Worm (Caenorhabditis elegans) whole organism, dauer: ENCODE measurements around the gene fipr-9.

ENCODE experiments used
- unc-62 ChIP-seq: sonication (generic microtip); optimal IDR thresholded peaks from 2 replicates; lab custom pipeline; 2017; ENCODE audit warnings: missing biosample characterization, missing genetic modification reagents, missing genetic modification characterization

Gene fipr-9

DNA sequence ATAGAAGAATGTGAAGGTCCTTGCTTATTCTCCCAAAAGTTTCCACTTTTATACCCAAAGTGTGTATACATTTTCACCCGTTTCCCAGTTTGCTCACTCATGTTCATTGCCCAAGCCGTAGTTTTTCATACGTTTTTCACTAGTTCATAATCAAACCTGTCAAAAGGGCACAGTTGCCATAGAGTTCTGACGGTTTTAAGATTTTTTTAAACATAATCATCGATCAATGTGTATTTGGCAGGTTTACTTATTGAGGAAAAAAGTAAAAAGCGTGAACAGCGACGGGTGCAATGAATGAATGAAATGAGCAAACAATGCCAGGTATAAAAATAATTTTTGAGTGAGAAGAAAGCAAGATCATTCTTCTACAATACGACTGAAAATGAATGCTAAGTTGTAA is at the start of gene fipr-9, which contains the start of gene fipr-5:
Gene fipr-9 (plus strand): TSS at position 346 of the 400 bp plus-strand sequence.
Gene fipr-5 (minus strand): TSS at position 101 of the 400 bp plus-strand sequence.
- TF ChIP-seq unc-62 (GFP tag; lab: Kevin White, UChicago), result no peak

DNA sequence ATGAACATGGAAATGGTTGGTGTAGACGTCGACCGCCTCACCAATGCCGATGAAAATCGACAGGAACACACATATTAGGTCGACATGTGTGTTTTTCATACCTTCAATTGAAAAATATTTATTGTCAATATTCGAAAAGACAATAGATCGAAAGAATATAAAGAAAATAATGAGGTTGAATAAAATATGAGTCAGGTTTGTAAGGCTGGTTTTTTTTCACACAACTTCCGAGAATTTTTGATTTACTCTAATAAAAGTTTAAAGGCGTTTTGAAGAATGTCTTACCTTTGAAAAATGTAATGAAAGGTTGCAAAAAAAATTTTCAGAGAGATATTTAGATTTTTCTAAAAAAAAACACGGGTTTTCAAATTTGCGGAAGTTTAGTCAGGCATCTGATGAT is 47.8 kb upstream of the fipr-9 start, which contains the start of gene egl-3:
Gene egl-3 (minus strand): TSS at position 101 of the 400 bp plus-strand sequence.
- TF ChIP-seq unc-62 (GFP tag; lab: Kevin White, UChicago), result no peak

DNA sequence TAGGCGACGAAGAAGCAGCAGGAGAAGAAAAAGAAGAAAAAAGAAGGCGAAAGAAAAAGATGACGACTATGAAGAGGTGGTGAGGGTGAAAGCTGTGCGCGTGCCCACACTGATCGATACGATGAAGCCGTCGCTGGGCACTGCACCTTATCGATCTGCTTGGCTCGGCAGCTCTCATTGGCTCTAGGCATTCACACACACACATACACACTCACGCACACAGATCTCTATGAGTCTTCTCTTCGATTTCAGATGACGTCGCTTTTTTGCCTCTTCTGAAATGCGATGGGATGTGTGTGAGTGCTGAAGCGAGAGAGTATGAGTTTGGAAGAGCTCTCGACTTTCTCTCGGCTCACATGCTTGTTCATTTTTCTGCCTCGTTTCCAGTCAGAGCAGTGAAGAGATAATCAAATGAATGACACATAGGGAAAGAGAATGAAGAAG is 46.8 kb upstream of the fipr-9 start:
- no peak for TF ChIP-seq unc-62 (GFP tag; lab: Kevin White, UChicago)

DNA sequence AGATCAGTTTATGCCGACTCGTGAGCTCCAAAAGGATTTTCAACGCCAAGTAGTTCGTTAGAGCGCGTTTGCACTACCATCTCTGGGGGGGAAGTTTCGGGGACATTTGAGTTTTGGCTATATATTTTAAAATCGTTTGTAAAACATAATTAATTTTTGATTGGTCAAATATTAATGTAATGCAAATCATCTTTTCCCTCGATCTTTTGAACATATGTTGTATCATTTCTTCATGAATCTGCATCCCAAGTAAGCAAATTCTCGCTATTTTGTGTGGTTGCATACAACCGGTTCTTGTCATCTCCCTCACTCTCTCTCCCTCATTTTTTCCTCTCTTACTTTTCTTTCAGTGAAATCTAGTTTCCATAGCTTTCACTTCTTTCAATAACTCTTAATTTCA is 43.3 kb upstream of the fipr-9 start:
- TF ChIP-seq unc-62 (GFP tag; lab: Kevin White, UChicago), result no peak

DNA sequence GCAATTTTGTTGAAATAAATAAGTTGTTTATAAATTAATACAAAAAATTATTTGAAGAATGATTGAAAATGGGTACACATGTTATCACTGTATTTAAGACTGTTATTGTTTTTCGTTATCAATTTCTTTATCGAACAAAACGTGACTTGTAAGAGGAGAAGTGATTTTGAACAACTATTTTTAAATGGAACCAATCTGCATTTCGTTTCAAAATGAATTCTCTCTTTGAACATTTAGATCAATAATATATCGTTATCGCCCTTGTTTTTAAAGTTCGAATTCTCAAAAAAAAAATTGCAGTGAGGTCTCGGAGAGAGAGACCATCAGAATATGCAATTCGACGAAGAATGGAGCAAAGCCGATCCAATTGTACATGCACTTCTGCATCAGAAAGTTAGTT is 42.2 kb upstream of the fipr-9 start, which contains the start of gene cul-5:
Gene cul-5 (plus strand): TSS at position 301 of the 400 bp plus-strand sequence.
- no peak for TF ChIP-seq unc-62 (GFP tag; lab: Kevin White, UChicago)

DNA sequence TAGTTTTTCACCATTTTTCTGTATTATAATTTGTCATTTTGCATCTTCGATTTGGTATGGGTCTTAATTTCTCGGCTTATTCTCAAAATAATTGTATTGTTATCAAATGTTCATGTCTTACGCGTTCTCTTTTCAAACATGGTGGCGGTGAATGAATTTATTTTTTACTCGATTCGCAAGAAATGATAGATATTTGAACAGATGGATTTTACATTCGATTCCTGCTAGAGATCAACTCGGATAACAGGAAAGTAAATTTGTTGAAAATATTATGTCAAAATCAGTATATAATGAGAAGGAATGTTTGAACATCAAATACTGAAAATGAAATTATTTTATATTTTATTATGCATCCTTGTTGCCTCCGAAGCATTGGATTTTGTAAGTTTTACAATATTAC is 38.5 kb upstream of the fipr-9 start, which contains the start of gene ZK856.4:
Gene ZK856.4 (plus strand): TSS at position 301 of the 400 bp plus-strand sequence.
- TF ChIP-seq unc-62 (GFP tag; lab: Kevin White, UChicago), result no peak

DNA sequence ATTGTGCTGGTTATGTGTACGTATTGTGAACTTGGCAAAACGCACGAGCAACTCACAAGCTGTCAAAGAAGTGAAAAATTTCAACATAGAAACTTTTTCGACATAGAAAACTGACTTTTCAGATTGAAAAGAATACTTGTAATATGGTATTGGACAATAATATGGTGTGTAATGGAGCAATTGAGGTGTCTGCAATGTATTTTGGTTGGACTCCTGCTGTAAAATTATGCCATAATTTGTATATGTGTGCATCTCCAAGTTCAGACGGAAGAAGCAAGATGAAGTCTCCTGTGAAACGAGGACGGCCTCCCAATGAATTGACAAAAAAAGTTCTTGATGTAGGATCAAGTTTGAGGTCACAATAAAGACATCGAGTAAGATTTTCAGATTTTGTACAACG is 37.7 kb upstream of the fipr-9 start:
- TF ChIP-seq unc-62 (GFP tag; lab: Kevin White, UChicago), result no peak

DNA sequence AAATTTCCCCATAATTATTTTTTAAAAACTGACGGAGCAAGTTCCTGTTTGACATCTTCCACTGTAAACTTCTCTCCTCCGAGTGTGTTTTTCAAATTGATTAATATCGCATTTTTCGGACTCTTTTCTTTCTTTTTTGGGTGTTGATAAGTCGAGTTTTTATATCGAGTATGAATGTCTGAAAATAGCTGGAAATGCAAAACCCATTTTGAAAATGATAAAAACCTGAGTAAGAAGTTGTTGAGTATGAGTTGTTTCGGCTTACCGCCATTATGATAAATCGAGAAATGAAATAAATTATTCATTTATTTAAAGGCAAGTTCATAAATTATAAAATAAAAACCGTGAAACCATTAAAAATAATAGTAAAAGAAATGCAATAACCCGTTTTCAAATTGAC is 35.7 kb upstream of the fipr-9 start, which contains the start of gene ZK856.18:
Gene ZK856.18 (minus strand): TSS at position 289 of the 400 bp plus-strand sequence.
- no peak for TF ChIP-seq unc-62 (GFP tag; lab: Kevin White, UChicago)

DNA sequence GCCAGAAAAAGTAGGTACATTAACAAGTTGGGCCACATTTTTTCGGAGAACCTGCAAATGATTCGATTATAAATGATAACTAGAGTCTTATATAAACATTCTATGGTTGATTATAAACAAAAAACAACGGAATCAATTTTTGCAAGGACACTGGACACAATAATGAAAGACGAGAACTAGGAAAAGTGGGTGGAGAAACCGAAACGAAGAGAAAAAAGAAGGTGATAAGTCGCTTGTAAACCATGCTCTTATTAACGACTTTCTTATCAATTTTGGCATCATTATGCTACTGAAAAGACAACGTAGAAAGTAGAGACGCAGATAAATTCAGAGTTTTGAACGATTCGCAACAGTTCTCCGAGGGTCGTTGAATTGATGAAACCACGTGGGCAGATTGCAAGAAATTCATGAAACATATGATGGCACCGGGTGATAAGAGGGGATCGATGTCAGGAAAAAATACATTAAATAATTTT is 31.3 kb upstream of the fipr-9 start, which contains the start of gene ZK856.5:
Gene ZK856.5 (minus strand): TSS at position 51 of the 476 bp plus-strand sequence.
- no peak for TF ChIP-seq unc-62 (GFP tag; lab: Kevin White, UChicago)

DNA sequence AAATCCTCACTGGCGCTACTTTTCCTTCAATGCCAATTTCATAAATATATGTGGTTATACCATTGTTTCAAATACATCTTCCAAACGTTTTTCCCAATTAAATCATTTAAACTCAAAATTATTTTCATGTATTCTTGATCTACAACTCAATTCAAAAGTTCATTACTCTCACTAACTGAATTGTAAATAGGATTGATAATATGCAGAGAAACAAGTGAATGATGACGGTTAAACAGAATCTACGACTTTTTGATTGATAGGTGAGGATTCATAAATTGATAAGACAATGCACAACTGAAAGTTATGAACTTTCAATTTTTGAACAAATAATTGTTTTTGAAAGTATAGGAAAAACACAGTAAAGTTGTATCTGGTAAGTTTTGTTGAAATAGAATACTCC is 30.2 kb upstream of the fipr-9 start:
- TF ChIP-seq unc-62 (GFP tag; lab: Kevin White, UChicago), result no peak

DNA sequence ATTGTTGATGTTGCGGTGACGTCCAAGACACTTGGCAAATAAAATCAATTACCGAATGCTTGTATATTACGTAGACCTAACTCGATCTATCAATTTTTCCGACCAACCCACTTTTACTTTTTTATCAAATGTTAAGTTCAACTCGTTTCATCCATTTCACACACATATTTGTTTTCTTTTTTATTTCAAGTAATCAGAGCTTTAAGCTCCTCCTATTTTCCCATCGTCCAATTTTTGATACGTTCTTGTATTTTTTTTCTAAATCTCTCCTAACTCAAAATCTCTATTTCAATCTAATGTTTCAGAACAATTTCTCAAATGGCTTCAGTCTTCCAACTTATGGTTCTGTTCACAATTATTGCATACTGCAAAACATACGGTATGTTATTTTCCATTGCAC is 23.1 kb upstream of the fipr-9 start, which contains the start of gene ZK856.6:
Gene ZK856.6 (plus strand): TSS at position 301 of the 400 bp plus-strand sequence.
- TF ChIP-seq unc-62 (GFP tag; lab: Kevin White, UChicago), result no peak

DNA sequence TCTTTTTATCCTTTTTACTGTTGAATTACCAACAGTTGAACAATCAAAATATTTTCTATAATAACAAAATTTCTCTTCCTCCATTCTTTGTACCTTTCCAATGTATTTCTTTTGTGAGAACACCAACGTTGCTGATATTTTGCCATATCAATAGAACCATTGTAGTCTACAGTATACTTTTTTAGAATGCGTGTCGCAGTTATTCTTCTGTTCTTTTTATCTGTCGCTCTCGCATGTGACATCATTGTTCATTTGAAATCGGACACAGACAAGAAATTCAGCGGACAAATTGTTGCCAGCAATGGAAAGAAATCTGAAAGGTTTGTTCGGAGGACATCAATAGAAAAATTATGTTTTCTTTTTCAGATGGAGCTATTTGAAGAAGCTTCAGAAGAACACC is 19.5 kb upstream of the fipr-9 start, which contains the start of gene ZK856.7:
Gene ZK856.7 (plus strand): TSS at position 186 of the 400 bp plus-strand sequence.
- no peak for TF ChIP-seq unc-62 (GFP tag; lab: Kevin White, UChicago)

DNA sequence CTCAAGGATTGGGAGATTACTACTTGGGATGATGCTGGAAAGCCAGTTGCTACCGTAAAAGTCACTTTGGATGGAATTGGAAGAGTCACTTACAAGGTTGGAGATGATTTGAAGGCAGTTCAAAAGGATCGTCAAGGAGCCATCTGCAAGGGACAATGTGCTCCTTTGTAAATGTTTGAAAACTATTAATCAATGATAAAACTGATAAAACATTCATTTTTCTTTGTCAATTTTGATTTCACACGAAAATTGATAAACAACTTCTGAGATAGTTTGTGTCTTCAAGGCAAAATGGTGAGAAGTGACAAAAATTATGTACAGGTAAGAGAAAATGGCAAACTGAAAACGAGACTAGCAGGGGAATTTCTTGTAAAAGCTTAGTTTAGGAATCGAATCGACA is 19.1 kb upstream of the fipr-9 start:
- TF ChIP-seq unc-62 (GFP tag; lab: Kevin White, UChicago), result no peak

DNA sequence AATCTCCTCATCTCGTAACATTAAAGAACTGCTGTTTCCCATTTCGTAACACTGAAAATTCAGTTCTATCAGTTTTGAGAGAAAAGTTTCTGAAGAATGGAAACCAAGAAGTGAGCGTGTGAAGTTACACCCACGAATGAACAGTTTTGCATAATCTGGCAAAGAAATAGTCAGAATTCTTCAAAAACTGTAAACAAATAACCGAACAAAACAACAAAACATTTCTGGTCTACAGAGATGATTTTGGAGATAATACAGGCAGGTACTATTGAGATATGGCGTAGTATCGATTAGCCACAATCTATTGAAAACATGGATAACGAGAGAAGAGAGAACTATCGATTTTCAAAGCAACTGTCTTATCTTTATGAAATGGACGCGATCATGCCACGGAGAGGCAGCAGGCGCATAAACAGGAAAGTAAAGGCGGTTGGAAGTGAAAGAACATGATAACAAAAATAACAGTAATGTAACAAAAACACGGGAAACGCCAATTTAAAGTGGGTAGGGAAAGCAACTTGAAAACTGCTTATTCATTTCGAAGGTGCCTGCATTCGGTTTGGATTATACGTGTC is 17.9 kb upstream of the fipr-9 start, which contains the start of gene chpf-1:
Gene chpf-1 (minus strand): TSS at position 51 of the 575 bp plus-strand sequence.
- no peak for TF ChIP-seq unc-62 (GFP tag; lab: Kevin White, UChicago)

DNA sequence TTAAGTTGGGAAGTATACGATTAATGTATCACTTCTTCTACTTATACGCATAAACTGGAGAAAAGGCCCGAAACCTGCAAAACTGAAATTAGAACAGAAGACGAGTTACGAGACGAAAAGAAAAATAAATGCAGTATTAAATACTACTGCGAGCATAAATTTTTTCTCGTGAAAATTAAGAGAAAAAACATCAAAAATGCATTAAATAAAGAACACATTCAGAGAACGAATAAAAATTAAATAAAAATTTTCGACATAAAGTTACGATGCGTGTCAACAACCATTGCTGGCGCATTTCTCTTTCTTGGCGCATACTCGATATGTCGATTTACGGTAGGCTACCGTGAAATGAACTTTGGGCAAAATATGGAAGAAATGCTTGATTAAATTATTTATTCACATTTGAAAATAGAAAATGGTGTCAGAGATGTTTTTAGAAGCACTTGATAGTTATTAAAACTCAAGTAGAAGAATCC is 16.6 kb upstream of the fipr-9 start, which contains the start of the genes ZK856.19 and ZK856.11:
Gene ZK856.19 (minus strand): TSS at position 51 of the 476 bp plus-strand sequence.
Gene ZK856.11 (minus strand): TSS at position 76 of the 476 bp plus-strand sequence.
- no peak for TF ChIP-seq unc-62 (GFP tag; lab: Kevin White, UChicago)

DNA sequence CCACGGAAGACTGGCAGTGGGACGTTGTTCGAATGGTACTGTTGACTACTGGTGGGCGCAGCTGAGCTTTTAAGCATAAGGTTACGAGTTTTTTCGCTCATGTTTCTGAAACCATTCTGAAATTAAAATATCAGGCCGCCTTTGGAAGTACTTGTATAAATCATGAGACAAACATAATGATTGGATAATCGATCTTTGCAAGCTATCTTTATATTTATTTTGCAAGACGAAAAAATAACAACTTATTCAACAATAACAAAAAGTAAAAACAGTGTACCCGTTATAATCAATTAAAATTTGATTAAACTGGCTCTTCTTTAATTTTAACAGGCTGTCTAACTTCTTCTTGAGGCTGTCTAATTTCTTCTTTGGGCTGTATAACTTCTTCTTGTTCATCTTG is 16.0 kb upstream of the fipr-9 start, which contains the start of gene ZK856.16:
Gene ZK856.16 (minus strand): TSS at position 101 of the 400 bp plus-strand sequence.
- TF ChIP-seq unc-62 (GFP tag; lab: Kevin White, UChicago), result no peak
